Worm (Caenorhabditis elegans): ENCODE data around the gene vha-2.

DNA sequence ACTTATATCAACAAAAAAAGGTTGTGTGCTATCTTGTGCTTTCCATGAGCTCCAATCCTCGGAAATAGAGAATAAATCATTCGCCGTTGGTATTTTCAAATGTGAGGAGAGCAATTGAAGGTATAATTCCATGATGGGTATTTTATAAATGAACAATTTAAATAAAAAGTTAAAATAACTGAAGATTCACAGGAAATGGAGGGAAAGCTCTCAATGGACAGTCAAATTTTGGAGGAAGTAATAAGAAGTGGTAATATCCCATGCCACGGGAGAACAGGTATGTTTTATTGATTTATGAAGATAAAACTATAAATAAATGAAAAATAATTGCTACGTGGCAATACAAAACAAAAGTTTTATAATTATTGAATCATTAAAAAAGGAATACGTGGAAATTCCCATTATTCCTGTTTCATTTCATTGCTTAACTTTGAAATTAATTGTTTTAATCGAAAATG lies 1.2 kb downstream of the vha-2 start:
- TF ChIP-seq him-1 (tag; optimal IDR thresholded peaks at IDR 0.05): no peak
- no peak for TF ChIP-seq W03F9.2 (tag; optimal IDR thresholded peaks at IDR 0.05)
- no peak for TF ChIP-seq dao-5 (tag; optimal IDR thresholded peaks at IDR 0.05)
